Worm (Caenorhabditis elegans): Measurements from ENCODE around the gene ZK1010.2.
A peak's percentile ranks its signal among the peaks of the same experiment; 100 is the strongest.

The ZK1010.2 gene

ce11 chrIII:12968330-12968729, 9.3 kb downstream of the ZK1010.2 start:
- peak; percentile 51 for TF ChIP-seq set-16 (GFP tag; IDR thresholded peaks at IDR 0.05)
- TF ChIP-seq attf-4 (tag; optimal IDR thresholded peaks at IDR 0.05) = no peak

ce11 chrIII:12967437-12968043, 10.1 kb downstream of the ZK1010.2 start:
- TF ChIP-seq set-16 (GFP tag; IDR thresholded peaks at IDR 0.05) = no peak
- TF ChIP-seq dpl-1 (GFP tag; optimal IDR thresholded peaks at IDR 0.05) = no peak
- no peak for TF ChIP-seq nhr-237 (tag; optimal IDR thresholded peaks at IDR 0.05)
- TF ChIP-seq ZK546.5 (tag; optimal IDR thresholded peaks at IDR 0.05) = no peak
- TF ChIP-seq php-3 (GFP tag; IDR thresholded peaks at IDR 0.05) = peak; percentile 61
- peak; percentile 24 for TF ChIP-seq F49E8.2 (tag; optimal IDR thresholded peaks at IDR 0.05; ENCODE audit: borderline replicate concordance)
- TF ChIP-seq lin-29 (GFP tag; IDR thresholded peaks at IDR 0.05) = no peak
- TF ChIP-seq unc-130 (GFP tag; optimal IDR thresholded peaks at IDR 0.05) = no peak
- TF ChIP-seq zfp-3 (GFP tag; conservative IDR thresholded peaks at IDR 0.05) = no peak
- no peak for TF ChIP-seq nhr-41 (GFP tag; IDR thresholded peaks at IDR 0.05)
- TF ChIP-seq snpc-4 (tag; optimal IDR thresholded peaks at IDR 0.05) = no peak
- peak; percentile 57 for TF ChIP-seq dmd-6 (GFP tag; IDR thresholded peaks at IDR 0.05)
- TF ChIP-seq zfp-2 (tag; optimal IDR thresholded peaks at IDR 0.05) = no peak
- TF ChIP-seq aly-2 (tag; optimal IDR thresholded peaks at IDR 0.05) = no peak
- no peak for TF ChIP-seq lin-1 (GFP tag; IDR thresholded peaks at IDR 0.05)
- TF ChIP-seq vab-7 (GFP tag; IDR thresholded peaks at IDR 0.05) = no peak
- TF ChIP-seq lir-3 (tag; optimal IDR thresholded peaks at IDR 0.05) = no peak
- TF ChIP-seq hlh-11 (tag; optimal IDR thresholded peaks at IDR 0.05) = peak; percentile 24
- TF ChIP-seq jun-1 (tag; optimal IDR thresholded peaks at IDR 0.05) = no peak
- no peak for TF ChIP-seq nhr-48 (tag; optimal IDR thresholded peaks at IDR 0.05)
- no peak for TF ChIP-seq dmd-8 (GFP tag; IDR thresholded peaks at IDR 0.05)
- TF ChIP-seq F10B5.3 (tag; optimal IDR thresholded peaks at IDR 0.05) = no peak
- no peak for TF ChIP-seq ceh-62 (tag; optimal IDR thresholded peaks at IDR 0.05)
- TF ChIP-seq mdl-1 (tag; optimal IDR thresholded peaks at IDR 0.05) = no peak
- no peak for TF ChIP-seq Y5F2A.4 (GFP tag; optimal IDR thresholded peaks at IDR 0.05)
- no peak for TF ChIP-seq gei-8 (GFP tag; optimal IDR thresholded peaks at IDR 0.05)
- no peak for TF ChIP-seq ztf-7 (tag; optimal IDR thresholded peaks at IDR 0.05)
- TF ChIP-seq nhr-102 (tag; optimal IDR thresholded peaks at IDR 0.05) = no peak
- TF ChIP-seq mxl-2 (GFP tag; conservative IDR thresholded peaks at IDR 0.05) = no peak
- peak; percentile 31 for TF ChIP-seq nhr-28 (tag; optimal IDR thresholded peaks at IDR 0.05)
- TF ChIP-seq daf-16 (GFP tag; optimal IDR thresholded peaks at IDR 0.05) = no peak
- peak; percentile 8 for TF ChIP-seq daf-16 (tag; optimal IDR thresholded peaks at IDR 0.05)
- no peak for TF ChIP-seq cey-2 (tag; optimal IDR thresholded peaks at IDR 0.05; ENCODE audit: borderline replicate concordance, insufficient read depth)
- TF ChIP-seq attf-4 (tag; optimal IDR thresholded peaks at IDR 0.05) = no peak
- TF ChIP-seq lin-13 (GFP tag; optimal IDR thresholded peaks at IDR 0.05) = no peak
- TF ChIP-seq daf-8 (GFP tag; IDR thresholded peaks at IDR 0.05) = no peak
- no peak for TF ChIP-seq T26A8.4 (GFP tag; IDR thresholded peaks at IDR 0.05)
- no peak for TF ChIP-seq madf-9 (GFP tag; conservative IDR thresholded peaks at IDR 0.05)
- no peak for TF ChIP-seq nhr-76 (tag; optimal IDR thresholded peaks at IDR 0.05)
- TF ChIP-seq hif-1 (tag; optimal IDR thresholded peaks at IDR 0.05) = no peak
- TF ChIP-seq lim-7 (GFP tag; IDR thresholded peaks at IDR 0.05) = no peak
- no peak for TF ChIP-seq hlh-30 (tag; optimal IDR thresholded peaks at IDR 0.05; ENCODE audit: insufficient read depth)
- TF ChIP-seq ztf-11 (tag; optimal IDR thresholded peaks at IDR 0.05) = no peak
- no peak for TF ChIP-seq skn-1 (tag; optimal IDR thresholded peaks at IDR 0.05)
- peak; percentile 57 for TF ChIP-seq pqm-1 (tag; optimal IDR thresholded peaks at IDR 0.05)
- TF ChIP-seq spr-1 (tag; optimal IDR thresholded peaks at IDR 0.05) = no peak
- peak; percentile 38 for TF ChIP-seq mep-1 (tag; optimal IDR thresholded peaks at IDR 0.05)
- no peak for TF ChIP-seq nhr-42 (GFP tag; IDR thresholded peaks at IDR 0.05)
- peak in 1 of 2 experiments; percentile 44 for TF ChIP-seq lsy-2 (tag; optimal IDR thresholded peaks at IDR 0.05)
- peak; percentile 7; the same call in 1 of the 2 replicates for TF ChIP-seq lin-38 (GFP tag; IDR thresholded peaks at IDR 0.05)

Measured in whole organism, L4 larva.